Worm (Caenorhabditis elegans) whole organism, midembryonic: Measurements from ENCODE around the gene lron-10.

Experiments used
- cog-1 ChIP-seq: sonication (generic microtip); optimal IDR thresholded peaks from 2 replicates; lab custom pipeline; 2016; ENCODE audit warnings: missing genetic modification characterization, missing compliant biosample characterization
- tab-1 ChIP-seq: fragments of 200-800 bp; sonication (Bioruptor generic); IDR thresholded peaks from 2 replicates; pipeline ENCODE4 v1.3.6; 2022; ENCODE audit warnings: missing genetic modification characterization, missing compliant biosample characterization
- ztf-29 ChIP-seq: fragments of 200-800 bp; sonication (Bioruptor generic); IDR thresholded peaks from 2 replicates; pipeline ENCODE4 v1.3.6; 2022; ENCODE audit warnings: missing genetic modification reagents, missing genetic modification characterization, missing compliant biosample characterization

ce11 chrIII:10615166-10615565, 6.0 kb downstream of the lron-10 start, which contains the start of gene mrpl-22:
- TF ChIP-seq cog-1 (tag; lab: Kevin White, UChicago) (no peak), tab-1 (GFP tag; lab: Robert Waterston, UW) (no peak), ztf-29 (GFP tag; lab: Robert Waterston, UW) (no peak)
